Fruit fly (Drosophila melanogaster) S2 (cell line): ENCODE results near the gene ninaE.

Experiments used
- CG8478 ChIP-seq: fragments of >200 bp; optimal IDR thresholded peaks from 2 replicates; lab custom pipeline; 2018
- CTCF ChIP-seq, 2 experiments: fragments of >200 bp; optimal IDR thresholded peaks; 2 replicates each; lab custom pipeline; 2018

- TF ChIP-seq CG8478 (no peak), CTCF (optimal IDR thresholded peaks at IDR 0.05; lab: Kevin White, UChicago) (no peak)
Measured at dm6 chr3R:19915312-19915711, 27.3 kb upstream of the ninaE start, which contains the start of the genes Xport-A and Xport-B.
